Worm (Caenorhabditis elegans) whole organism, L1 larva: ENCODE data around the gene cebp-1.
A peak's percentile ranks its signal among the peaks of the same experiment; 100 is the strongest.

Source experiments
- lin-35 ChIP-seq, 2 experiments: fragments of 150-350 bp; optimal IDR thresholded peaks; 2 replicates each; lab custom pipeline; 2014; ENCODE audit warnings: missing biosample characterization in 2 of 2, missing genetic modification characterization in 2 of 2, missing genetic modification reagents in 2 of 2
- mab-9 ChIP-seq: fragments of 200-800 bp; sonication (Bioruptor generic); IDR thresholded peaks from 2 replicates; pipeline ENCODE4 v1.3.6; 2022; ENCODE audit warnings: missing genetic modification reagents, missing genetic modification characterization, missing compliant biosample characterization
- nhr-28 ChIP-seq: fragments of 150-350 bp; optimal IDR thresholded peaks from 2 replicates; lab custom pipeline; 2014; ENCODE audit warnings: missing biosample characterization, missing genetic modification characterization
- pag-3 ChIP-seq: sonication (generic microtip); optimal IDR thresholded peaks from 2 replicates; lab custom pipeline; 2017; ENCODE audit warnings: missing genetic modification characterization, mild to moderate bottlenecking, missing compliant biosample characterization, antibody characterized with exemption, borderline replicate concordance; ENCODE audit not compliant: insufficient read depth
- unc-130 ChIP-seq: fragments of 150-350 bp; optimal IDR thresholded peaks from 2 replicates; lab custom pipeline; 2017; ENCODE audit warnings: missing biosample characterization, missing genetic modification characterization, inconsistent platforms

DNA sequence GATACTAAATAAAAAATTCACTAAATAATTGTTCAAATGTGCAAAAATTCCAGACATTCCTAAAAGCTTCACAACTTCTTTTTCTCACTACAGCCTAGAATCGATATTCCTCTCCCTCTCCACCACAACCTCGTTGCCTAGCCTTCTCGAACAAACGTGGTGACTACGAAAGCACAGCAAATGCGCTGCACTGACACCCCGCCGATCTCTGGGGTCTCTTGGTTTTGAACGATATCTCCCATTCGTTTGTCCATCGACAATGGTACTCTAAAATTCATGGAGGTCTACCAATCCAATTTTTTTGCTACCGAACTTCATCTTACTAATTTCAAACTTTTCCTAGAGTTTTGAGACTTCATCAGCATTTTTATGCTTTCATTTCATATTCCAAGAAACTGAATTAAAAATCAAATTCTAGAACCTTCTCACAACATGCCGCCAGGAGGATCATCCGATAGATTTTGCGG lies 3.3 kb downstream of the cebp-1 start, which contains the start of gene W05H7.1:
- TF ChIP-seq mab-9 (GFP tag; lab: Robert Waterston, UW) = no peak
- TF ChIP-seq lin-35 (GFP tag; optimal IDR thresholded peaks at IDR 0.05; lab: Kevin White, UChicago) = peak; percentile 16 to 50
- TF ChIP-seq unc-130 (tag; lab: Kevin White, UChicago) = no peak
- no peak for TF ChIP-seq pag-3 (tag; lab: Kevin White, UChicago)
- no peak for TF ChIP-seq nhr-28 (tag; lab: Kevin White, UChicago)
